Worm (Caenorhabditis elegans): ENCODE results near the gene plst-1.
"Not testable (repeated sequence)": the region's sequence is repeated elsewhere in the genome, so short reads cannot be mapped to it uniquely, and the experiment has no call there.

plst-1 gene

ce11 chrIV:1340788-1341187, 51.4 kb downstream of the plst-1 start, which contains the start of gene F58F6.6:
Gene F58F6.6, plus strand, starts transcription at chrIV:1341088.
- not testable (repeated sequence) for TF ChIP-seq Y55F3AM.14 (GFP tag; optimal IDR thresholded peaks at IDR 0.05); lin-39 (tag; optimal IDR thresholded peaks at IDR 0.05); alr-1 (tag; optimal IDR thresholded peaks at IDR 0.05)

- not testable (repeated sequence) for TF ChIP-seq C34F6.9, ZK546.5, ztf-4 (tag; optimal IDR thresholded peaks at IDR 0.05)
Measured at ce11 chrIV:1343379-1343778, 54.0 kb downstream of the plst-1 start, which contains the start of gene F58F6.5. Gene F58F6.5, plus strand, starts transcription at chrIV:1343679.
